Worm (Caenorhabditis elegans): Measurements from ENCODE around the gene T04B2.7.

Gene T04B2.7

DNA sequence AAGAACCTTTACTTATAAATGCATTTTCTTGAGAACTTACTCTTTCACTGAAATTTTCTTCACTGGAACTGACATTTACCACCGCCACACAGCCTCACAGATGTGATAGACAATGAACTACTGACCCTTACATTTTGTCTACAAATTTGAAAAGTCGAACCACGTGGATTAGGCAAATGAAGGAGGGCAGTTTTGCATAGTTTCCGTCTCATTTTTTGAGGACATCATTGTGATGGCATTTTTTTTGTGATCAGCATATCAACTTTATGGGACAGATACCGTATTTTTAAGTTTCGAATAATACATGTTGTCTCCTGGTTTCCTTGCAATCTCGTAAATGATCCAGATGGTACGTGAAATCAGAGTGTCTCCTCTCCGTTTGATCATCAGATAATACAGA, 16.5 kb upstream of the T04B2.7 start, which contains the start of gene W01B6.3:
TSS of gene W01B6.3 (minus strand) at position 101 of the 400 bp plus-strand sequence.
- TF ChIP-seq ZK546.5 (tag; optimal IDR thresholded peaks at IDR 0.05) (no peak), gmeb-1 (tag; optimal IDR thresholded peaks at IDR 0.05) (no peak), ztf-11 (tag; optimal IDR thresholded peaks at IDR 0.05) (no peak), sem-4 (tag; optimal IDR thresholded peaks at IDR 0.05) (no peak), nhr-23 (tag; optimal IDR thresholded peaks at IDR 0.05) (no peak), ama-1 (optimal IDR thresholded peaks at IDR 0.05) (no peak), nhr-10 (tag; optimal IDR thresholded peaks at IDR 0.05) (no peak)

DNA sequence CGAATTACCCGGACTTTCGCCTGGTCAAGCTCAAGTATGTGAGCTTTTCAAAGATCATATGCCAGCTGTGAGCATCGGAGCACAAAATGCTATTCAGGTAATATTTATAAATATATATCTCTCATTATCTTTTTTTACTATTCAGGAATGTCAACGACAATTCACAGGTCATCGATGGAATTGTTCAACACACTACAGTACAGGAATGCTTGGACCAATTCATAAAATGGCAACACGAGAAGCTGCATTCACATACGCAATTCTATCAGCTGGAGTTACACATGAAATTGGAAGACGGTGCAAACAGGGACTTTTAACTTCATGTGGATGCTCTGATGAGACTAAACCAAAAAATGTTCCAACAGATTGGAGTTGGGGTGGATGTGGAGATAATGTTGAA, 12.2 kb upstream of the T04B2.7 start:
- TF ChIP-seq nhr-23 (tag; optimal IDR thresholded peaks at IDR 0.05) (no peak), alr-1 (tag; optimal IDR thresholded peaks at IDR 0.05) (no peak), gmeb-1 (tag; optimal IDR thresholded peaks at IDR 0.05) (no peak), Y55F3AM.14 (GFP tag; optimal IDR thresholded peaks at IDR 0.05) (no peak), lsy-2 (tag; optimal IDR thresholded peaks at IDR 0.05) (no peak), ztf-1 (GFP tag; conservative IDR thresholded peaks at IDR 0.05) (no peak), F13H6.1 (tag; optimal IDR thresholded peaks at IDR 0.05) (no peak), nhr-10 (tag; optimal IDR thresholded peaks at IDR 0.05) (no peak), lin-11 (tag; optimal IDR thresholded peaks at IDR 0.05) (no peak), R02D3.7 (tag; optimal IDR thresholded peaks at IDR 0.05) (no peak), nhr-77 (tag; optimal IDR thresholded peaks at IDR 0.05) (no peak), lin-13 (GFP tag; optimal IDR thresholded peaks at IDR 0.05) (no peak), nhr-12 (tag; optimal IDR thresholded peaks at IDR 0.05) (no peak), nhr-25 (tag; optimal IDR thresholded peaks at IDR 0.05) (no peak), C34F6.9 (tag; optimal IDR thresholded peaks at IDR 0.05) (no peak)

DNA sequence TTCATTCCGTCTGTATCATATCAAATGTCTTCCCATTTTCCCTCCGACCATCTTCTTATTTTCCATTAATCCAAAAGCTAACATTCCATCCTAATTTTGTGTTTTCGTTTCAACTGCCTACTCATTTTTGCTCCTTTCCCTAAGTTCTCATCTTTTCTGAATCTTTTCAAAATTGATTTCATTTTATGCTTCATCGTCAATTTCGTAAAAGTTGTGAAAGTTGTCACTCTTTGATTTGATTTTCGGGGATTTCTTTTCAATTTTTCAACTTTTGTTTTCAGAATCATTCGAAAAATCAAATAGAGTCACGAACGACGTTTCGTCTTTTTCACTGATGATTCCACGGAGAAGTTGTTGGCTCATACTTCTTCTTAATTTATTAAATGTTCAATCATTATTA, 11.5 kb upstream of the T04B2.7 start, which contains the start of gene cwn-2:
TSS of gene cwn-2 (plus strand) at position 276 of the 400 bp plus-strand sequence.
- no peak for TF ChIP-seq mbf-1 (tag; optimal IDR thresholded peaks at IDR 0.05)
- TF ChIP-seq skn-1 (tag; optimal IDR thresholded peaks at IDR 0.05): no peak
- no peak for TF ChIP-seq F13H6.1 (tag; optimal IDR thresholded peaks at IDR 0.05)
- no peak for TF ChIP-seq mdl-1 (tag; optimal IDR thresholded peaks at IDR 0.05)
- no peak for TF ChIP-seq nhr-12 (tag; optimal IDR thresholded peaks at IDR 0.05)
- TF ChIP-seq lin-11 (tag; optimal IDR thresholded peaks at IDR 0.05): no peak

DNA sequence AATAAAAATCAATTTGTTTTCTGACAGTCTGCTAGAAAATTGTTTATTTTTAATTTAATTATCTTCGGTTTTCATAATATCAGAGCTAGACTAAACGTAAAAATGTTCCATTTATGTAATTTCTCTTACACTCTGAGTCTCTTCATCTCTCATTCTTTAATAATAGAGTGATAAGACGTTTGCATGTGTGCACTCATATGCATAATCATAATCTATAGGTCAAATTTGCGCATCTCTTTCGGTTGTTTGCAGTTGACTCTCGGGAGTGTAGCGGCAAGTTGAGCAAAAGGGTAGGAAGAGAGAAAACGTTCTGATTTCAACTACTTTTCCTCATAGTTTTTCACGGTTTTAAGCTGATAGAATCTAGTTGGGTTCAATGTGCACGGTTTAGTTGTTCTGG, 10.4 kb upstream of the T04B2.7 start:
- TF ChIP-seq fos-1 (tag; optimal IDR thresholded peaks at IDR 0.05) (peak; percentile 61), nhr-237 (tag; optimal IDR thresholded peaks at IDR 0.05) (no peak)

DNA sequence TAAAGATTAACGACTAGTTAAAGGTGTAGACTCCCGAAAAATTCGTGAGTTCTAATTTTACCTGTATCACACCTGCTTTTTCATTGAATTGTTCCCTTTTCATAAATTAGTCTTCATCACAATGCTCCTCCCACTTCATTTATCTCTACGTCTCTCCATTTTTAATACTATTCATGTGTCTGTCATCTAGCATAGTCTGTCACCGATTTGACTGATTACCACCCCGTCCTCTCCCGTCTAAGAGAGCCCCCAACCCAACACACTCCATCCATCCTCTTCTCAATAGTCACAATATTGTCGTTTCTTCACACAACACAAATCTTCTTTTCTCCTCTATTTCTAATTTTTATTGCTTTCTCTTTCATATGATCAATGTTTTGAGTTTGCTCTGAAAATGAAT, 9.1 kb upstream of the T04B2.7 start:
- TF ChIP-seq Y55F3AM.14 (GFP tag; optimal IDR thresholded peaks at IDR 0.05) (no peak), zag-1 (tag; optimal IDR thresholded peaks at IDR 0.05) (no peak), ceh-16 (tag; optimal IDR thresholded peaks at IDR 0.05) (no peak), sma-3 (GFP tag; optimal IDR thresholded peaks at IDR 0.05) (no peak), nhr-129 (tag; optimal IDR thresholded peaks at IDR 0.05) (peak; percentile 12), nhr-11 (tag; optimal IDR thresholded peaks at IDR 0.05) (no peak), elt-1 (tag; optimal IDR thresholded peaks at IDR 0.05) (no peak), ZK546.5 (tag; optimal IDR thresholded peaks at IDR 0.05) (no peak), peb-1 (tag; optimal IDR thresholded peaks at IDR 0.05) (no peak), nhr-21 (tag; optimal IDR thresholded peaks at IDR 0.05) (no peak), lin-11 (tag; optimal IDR thresholded peaks at IDR 0.05) (no peak), lin-39 (tag; optimal IDR thresholded peaks at IDR 0.05) (peak; percentile 3), blmp-1 (tag; optimal IDR thresholded peaks at IDR 0.05; ENCODE audit: insufficient read depth) (no peak), lin-13 (GFP tag; optimal IDR thresholded peaks at IDR 0.05) (no peak), mab-5 (tag; optimal IDR thresholded peaks at IDR 0.05) (peak; percentile 68), ceh-82 (tag; optimal IDR thresholded peaks at IDR 0.05) (no peak), mbf-1 (tag; optimal IDR thresholded peaks at IDR 0.05) (no peak), nhr-77 (tag; optimal IDR thresholded peaks at IDR 0.05) (no peak)

All from whole organism, L2 larva.